Fruit fly (Drosophila melanogaster) whole organism, embryonic: ENCODE data around the gene Argk1.
A peak's percentile ranks its signal among the peaks of the same experiment; 100 is the strongest.

Source experiments
- Asciz ChIP-seq: fragments of 200-800 bp; sonication (Bioruptor generic); optimal IDR thresholded peaks from 2 replicates; lab custom pipeline; 2017; ENCODE audit warnings: missing biosample characterization, mild to moderate bottlenecking, missing genetic modification characterization, missing genetic modification reagents
- Atf3 ChIP-seq: fragments of 200-800 bp; sonication (Bioruptor generic); optimal IDR thresholded peaks from 3 replicates; lab custom pipeline; 2016; ENCODE audit warnings: missing biosample characterization, missing genetic modification characterization
- Bdp1 ChIP-seq: fragments of 200-800 bp; sonication (Bioruptor generic); optimal IDR thresholded peaks from 3 replicates; lab custom pipeline; 2016; ENCODE audit warnings: missing biosample characterization, missing genetic modification characterization
- CG11093 ChIP-seq: fragments of 200-800 bp; sonication (Bioruptor generic); IDR thresholded peaks from 3 replicates; pipeline ENCODE4 v1.3.6; 2022; ENCODE audit warnings: missing biosample characterization, missing genetic modification characterization
- CG11398 ChIP-seq: fragments of 200-800 bp; sonication (Bioruptor generic); optimal IDR thresholded peaks from 2 replicates; lab custom pipeline; 2016; ENCODE audit warnings: missing biosample characterization, missing genetic modification characterization
- CG11696 ChIP-seq: fragments of 200-800 bp; sonication (Bioruptor generic); IDR thresholded peaks from 2 replicates; pipeline ENCODE4 v1.3.6; 2022; ENCODE audit warnings: missing biosample characterization, missing genetic modification characterization
- CG12236 ChIP-seq: fragments of 200-800 bp; sonication (Bioruptor generic); optimal IDR thresholded peaks from 2 replicates; lab custom pipeline; 2016; ENCODE audit warnings: missing biosample characterization, missing genetic modification characterization
- CG12659 ChIP-seq: fragments of 200-800 bp; sonication (Bioruptor generic); optimal IDR thresholded peaks from 3 replicates; lab custom pipeline; 2017; ENCODE audit warnings: mild to moderate bottlenecking, missing biosample characterization, missing genetic modification reagents, missing genetic modification characterization
- CG12942 ChIP-seq: fragments of 200-800 bp; sonication (Bioruptor generic); optimal IDR thresholded peaks from 3 replicates; lab custom pipeline; 2016; ENCODE audit warnings: missing biosample characterization, missing genetic modification characterization
- CG13296 ChIP-seq: fragments of 200-800 bp; sonication (Bioruptor generic); optimal IDR thresholded peaks from 3 replicates; lab custom pipeline; 2018; ENCODE audit warnings: missing biosample characterization, mild to moderate bottlenecking, missing genetic modification characterization
- CG1602 ChIP-seq: fragments of 200-800 bp; sonication (Bioruptor generic); optimal IDR thresholded peaks from 3 replicates; lab custom pipeline; 2016; ENCODE audit warnings: missing biosample characterization, missing genetic modification characterization
- CG16779 ChIP-seq: fragments of 200-800 bp; sonication (Bioruptor generic); IDR thresholded peaks from 2 replicates; pipeline ENCODE4 v1.3.6; 2022; ENCODE audit warnings: missing biosample characterization, missing genetic modification characterization
- CG16863 ChIP-seq: fragments of 200-800 bp; sonication (Bioruptor generic); optimal IDR thresholded peaks from 3 replicates; lab custom pipeline; 2016; ENCODE audit warnings: missing biosample characterization, missing genetic modification characterization
- CG17829 ChIP-seq: fragments of 200-800 bp; optimal IDR thresholded peaks from 2 replicates; lab custom pipeline; 2019; ENCODE audit warnings: missing biosample characterization, mild to moderate bottlenecking, missing genetic modification characterization, moderate library complexity
- CG17912 ChIP-seq: fragments of 200-800 bp; sonication (Bioruptor generic); optimal IDR thresholded peaks from 2 replicates; lab custom pipeline; 2018; ENCODE audit warnings: missing biosample characterization, mild to moderate bottlenecking, missing genetic modification characterization
- CG18262 ChIP-seq: fragments of 200-800 bp; optimal IDR thresholded peaks from 3 replicates; lab custom pipeline; 2019; ENCODE audit warnings: missing biosample characterization, mild to moderate bottlenecking, missing genetic modification characterization, moderate library complexity
- CG3065 ChIP-seq: fragments of 200-800 bp; sonication (Bioruptor generic); optimal IDR thresholded peaks from 2 replicates; lab custom pipeline; 2016; ENCODE audit warnings: missing biosample characterization, missing genetic modification characterization
- CG4282 ChIP-seq: fragments of 200-800 bp; sonication (Bioruptor generic); optimal IDR thresholded peaks from 2 replicates; lab custom pipeline; 2016; ENCODE audit warnings: missing biosample characterization, missing genetic modification characterization
- CG4328 ChIP-seq: fragments of 200-800 bp; sonication (Bioruptor generic); optimal IDR thresholded peaks from 3 replicates; lab custom pipeline; 2017; ENCODE audit warnings: missing biosample characterization, missing genetic modification reagents, missing genetic modification characterization
- CG4424 ChIP-seq: fragments of 200-800 bp; sonication (Bioruptor generic); optimal IDR thresholded peaks from 3 replicates; lab custom pipeline; 2016; ENCODE audit warnings: missing biosample characterization, missing genetic modification characterization
- CG7271 ChIP-seq: fragments of 200-800 bp; sonication (Bioruptor generic); optimal IDR thresholded peaks from 2 replicates; lab custom pipeline; 2018; ENCODE audit warnings: missing biosample characterization, mild to moderate bottlenecking, missing genetic modification characterization, moderate library complexity
- CG8089 ChIP-seq: fragments of 200-800 bp; sonication (Bioruptor generic); optimal IDR thresholded peaks from 3 replicates; lab custom pipeline; 2016; ENCODE audit warnings: missing biosample characterization, missing genetic modification characterization
- CG8924 ChIP-seq: fragments of 200-800 bp; optimal IDR thresholded peaks from 3 replicates; lab custom pipeline; 2019; ENCODE audit warnings: missing biosample characterization, mild to moderate bottlenecking, missing genetic modification characterization, moderate library complexity
- CG9609 ChIP-seq: fragments of 200-800 bp; sonication (Bioruptor generic); optimal IDR thresholded peaks from 3 replicates; lab custom pipeline; 2016; ENCODE audit warnings: missing biosample characterization, missing genetic modification characterization
- Dip3 ChIP-seq: fragments of 200-800 bp; sonication (Bioruptor generic); optimal IDR thresholded peaks from 3 replicates; lab custom pipeline; 2016; ENCODE audit warnings: missing biosample characterization, missing genetic modification characterization
- Dp ChIP-seq: fragments of 200-800 bp; sonication (Bioruptor generic); optimal IDR thresholded peaks from 2 replicates; lab custom pipeline; 2018; ENCODE audit warnings: missing biosample characterization, mild to moderate bottlenecking, missing genetic modification characterization, moderate library complexity
- Kr ChIP-seq: fragments of 200-800 bp; sonication (Bioruptor generic); optimal IDR thresholded peaks from 2 replicates; lab custom pipeline; 2017; ENCODE audit warnings: missing biosample characterization, mild to moderate bottlenecking, missing genetic modification characterization
- NC2α ChIP-seq: fragments of 200-800 bp; sonication (Bioruptor generic); optimal IDR thresholded peaks from 2 replicates; lab custom pipeline; 2016; ENCODE audit warnings: missing biosample characterization, missing genetic modification characterization
- NK7.1 ChIP-seq: fragments of 200-800 bp; sonication (Bioruptor generic); optimal IDR thresholded peaks from 3 replicates; lab custom pipeline; 2016; ENCODE audit warnings: missing biosample characterization, missing genetic modification characterization
- abd-A ChIP-seq: fragments of 200-800 bp; sonication (Bioruptor generic); optimal IDR thresholded peaks from 3 replicates; lab custom pipeline; 2019; ENCODE audit warnings: missing biosample characterization, mild to moderate bottlenecking, missing genetic modification characterization, moderate library complexity
- aop ChIP-seq: fragments of 200-800 bp; sonication (Bioruptor generic); IDR thresholded peaks from 2 replicates; pipeline ENCODE4 v1.3.6; 2022; ENCODE audit warnings: missing biosample characterization, missing genetic modification characterization
- ara ChIP-seq: fragments of 200-800 bp; sonication (Bioruptor generic); IDR thresholded peaks from 2 replicates; pipeline ENCODE4 v1.3.6; 2022; ENCODE audit warnings: missing biosample characterization, missing genetic modification characterization
- bigmax ChIP-seq: fragments of 200-800 bp; sonication (Bioruptor generic); optimal IDR thresholded peaks from 2 replicates; lab custom pipeline; 2018; ENCODE audit warnings: missing biosample characterization, mild to moderate bottlenecking, missing genetic modification characterization
- dm ChIP-seq: fragments of 200-800 bp; sonication (Bioruptor generic); optimal IDR thresholded peaks from 3 replicates; lab custom pipeline; 2016; ENCODE audit warnings: missing biosample characterization, missing genetic modification characterization
- dpn ChIP-seq, 2 experiments: fragments of 200-800 bp; sonication (Bioruptor generic); optimal IDR thresholded peaks; 3 replicates each; lab custom pipeline; 2016; ENCODE audit warnings: missing biosample characterization in 2 of 2, missing genetic modification characterization in 2 of 2
- fru ChIP-seq: fragments of >200 bp; optimal IDR thresholded peaks from 2 replicates; lab custom pipeline; 2017
- gce ChIP-seq: fragments of 200-800 bp; sonication (Bioruptor generic); IDR thresholded peaks from 3 replicates; pipeline ENCODE4 v1.3.6; 2022; ENCODE audit warnings: missing biosample characterization, missing genetic modification characterization
- gcm ChIP-seq: fragments of 200-800 bp; sonication (Bioruptor generic); optimal IDR thresholded peaks from 2 replicates; lab custom pipeline; 2019; ENCODE audit warnings: missing biosample characterization, mild to moderate bottlenecking, missing genetic modification characterization, moderate library complexity
- gem ChIP-seq: fragments of 200-800 bp; sonication (Bioruptor generic); optimal IDR thresholded peaks from 2 replicates; lab custom pipeline; 2019; ENCODE audit warnings: missing biosample characterization, mild to moderate bottlenecking, missing genetic modification characterization, moderate library complexity
- grau ChIP-seq: fragments of 200-800 bp; optimal IDR thresholded peaks from 3 replicates; lab custom pipeline; 2019; ENCODE audit warnings: missing biosample characterization, mild to moderate bottlenecking, missing genetic modification characterization, moderate library complexity
- ham ChIP-seq: fragments of 200-800 bp; sonication (Bioruptor generic); IDR thresholded peaks from 2 replicates; pipeline ENCODE4 v1.3.6; 2022; ENCODE audit warnings: missing biosample characterization, missing genetic modification characterization
- ind ChIP-seq: fragments of 200-800 bp; sonication (Bioruptor generic); optimal IDR thresholded peaks from 3 replicates; lab custom pipeline; 2016; ENCODE audit warnings: missing biosample characterization, missing genetic modification characterization
- kay ChIP-seq: fragments of 200-800 bp; sonication (Bioruptor generic); optimal IDR thresholded peaks from 2 replicates; lab custom pipeline; 2016; ENCODE audit warnings: missing biosample characterization, missing genetic modification characterization
- p53 ChIP-seq: fragments of 200-800 bp; sonication (Bioruptor generic); optimal IDR thresholded peaks from 2 replicates; lab custom pipeline; 2016; ENCODE audit warnings: missing biosample characterization, missing genetic modification characterization
- phol ChIP-seq: fragments of 200-800 bp; sonication (Bioruptor generic); optimal IDR thresholded peaks from 3 replicates; lab custom pipeline; 2018; ENCODE audit warnings: missing biosample characterization, mild to moderate bottlenecking, missing genetic modification characterization, moderate library complexity
- ro ChIP-seq: fragments of 200-800 bp; sonication (Bioruptor generic); IDR thresholded peaks from 2 replicates; pipeline ENCODE4 v1.3.6; 2022; ENCODE audit warnings: missing biosample characterization, missing genetic modification characterization
- row ChIP-seq: fragments of 200-800 bp; sonication (Bioruptor generic); IDR thresholded peaks from 3 replicates; pipeline ENCODE4 v1.3.6; 2022; ENCODE audit warnings: missing biosample characterization, missing genetic modification characterization
- tap ChIP-seq: fragments of 200-800 bp; optimal IDR thresholded peaks from 3 replicates; lab custom pipeline; 2019; ENCODE audit warnings: missing biosample characterization, mild to moderate bottlenecking, missing genetic modification characterization, moderate library complexity
- trem ChIP-seq: fragments of 200-800 bp; optimal IDR thresholded peaks from 3 replicates; lab custom pipeline; 2019; ENCODE audit warnings: missing biosample characterization, mild to moderate bottlenecking, missing genetic modification characterization, moderate library complexity
- trh ChIP-seq: fragments of 200-800 bp; sonication (Bioruptor generic); optimal IDR thresholded peaks from 2 replicates; lab custom pipeline; 2016; ENCODE audit warnings: missing biosample characterization, missing genetic modification characterization
- vfl ChIP-seq: fragments of 200-800 bp; sonication (Bioruptor generic); optimal IDR thresholded peaks from 2 replicates; lab custom pipeline; 2016; ENCODE audit warnings: missing biosample characterization, missing genetic modification characterization
- zen2 ChIP-seq: fragments of 200-800 bp; sonication (Bioruptor generic); IDR thresholded peaks from 3 replicates; pipeline ENCODE4 v1.3.6; 2022; ENCODE audit warnings: missing biosample characterization, missing genetic modification characterization; ENCODE audit not compliant: partially characterized antibody

Argk1 gene

dm6 chr3L:9033999-9034626 lies 31.7 kb downstream of the Argk1 start (continued):
- TF ChIP-seq CG17829 (tag; lab: Kevin White, UChicago) = peak; percentile 77
- peak; percentile 78 for TF ChIP-seq trem (tag; lab: Kevin White, UChicago)
- no peak for TF ChIP-seq CG17912 (GFP tag; lab: Kevin White, UChicago)
- no peak for TF ChIP-seq CG4282
- peak; percentile 45 for TF ChIP-seq CG8924
- TF ChIP-seq ham (GFP tag; lab: Robert Waterston, UW) = no peak
- peak; percentile 23; the same call in 1 of the 2 replicates for TF ChIP-seq ro (GFP tag; lab: Robert Waterston, UW)
- TF ChIP-seq CG13296 = no peak
- TF ChIP-seq Kr (GFP tag; lab: Kevin White, UChicago) = no peak
- no peak for TF ChIP-seq kay (GFP tag; lab: Kevin White, UChicago)
- no peak for TF ChIP-seq vfl (GFP tag; lab: Kevin White, UChicago)
- TF ChIP-seq grau (tag; lab: Kevin White, UChicago) = peak; percentile 41
- TF ChIP-seq CG9609 (GFP tag; lab: Kevin White, UChicago) = peak; percentile 12
- no peak for TF ChIP-seq aop
- no peak for TF ChIP-seq NK7.1 (GFP tag; lab: Kevin White, UChicago)
- TF ChIP-seq gcm (GFP tag; lab: Kevin White, UChicago) = no peak
- no peak for TF ChIP-seq Dp
- no peak for TF ChIP-seq bigmax (GFP tag; lab: Kevin White, UChicago)
- no peak for TF ChIP-seq abd-A (tag; lab: Kevin White, UChicago)
- 0 out of 2 replicates have a peak, but pooled peaks have one; percentile 15 for TF ChIP-seq CG11696 (GFP tag; lab: Robert Waterston, UW)
- TF ChIP-seq CG8089 (GFP tag; lab: Kevin White, UChicago) = peak; percentile 42
- no peak for TF ChIP-seq CG12236 (GFP tag; lab: Kevin White, UChicago)
- TF ChIP-seq CG1602 (GFP tag; lab: Kevin White, UChicago) = peak; percentile 44
- TF ChIP-seq CG18262 = peak; percentile 82
- TF ChIP-seq dpn (GFP tag; optimal IDR thresholded peaks at IDR 0.05; lab: Kevin White, UChicago) = peak; percentile 23 to 25
- TF ChIP-seq row (GFP tag; lab: Robert Waterston, UW) = peak; percentile 70
- TF ChIP-seq CG16779 = no peak
- no peak for TF ChIP-seq zen2 (GFP tag; lab: Robert Waterston, UW)
- peak; percentile 87 for TF ChIP-seq phol (tag; lab: Kevin White, UChicago)
- TF ChIP-seq CG11093 (GFP tag; lab: Robert Waterston, UW) = peak; percentile 68; the same call in 2 of the 3 replicates
- TF ChIP-seq NC2α (GFP tag; lab: Kevin White, UChicago) = no peak
- TF ChIP-seq CG16863 (GFP tag; lab: Kevin White, UChicago) = peak; percentile 59
- TF ChIP-seq CG12942 (GFP tag; lab: Kevin White, UChicago) = no peak
- peak; percentile 63 for TF ChIP-seq ind (GFP tag; lab: Kevin White, UChicago)
- TF ChIP-seq Asciz = peak; percentile 67
- TF ChIP-seq CG11398 = peak; percentile 5
- peak; percentile 74 for TF ChIP-seq tap (tag; lab: Kevin White, UChicago)
- no peak for TF ChIP-seq p53
- peak; percentile 87 for TF ChIP-seq CG7271 (tag; lab: Kevin White, UChicago)
- TF ChIP-seq CG12659 = no peak
- peak; percentile 28 for TF ChIP-seq Atf3
- TF ChIP-seq Bdp1 = no peak
- TF ChIP-seq CG4328 (GFP tag; lab: Kevin White, UChicago) = peak; percentile 24
- TF ChIP-seq fru (lab: Kevin White, UChicago) = no peak
- peak; percentile 81 for TF ChIP-seq gce (GFP tag; lab: Robert Waterston, UW)
- no peak for TF ChIP-seq dm (GFP tag; lab: Kevin White, UChicago)
- TF ChIP-seq gem (tag; lab: Kevin White, UChicago) = peak; percentile 30
- TF ChIP-seq Dip3 (GFP tag; lab: Kevin White, UChicago) = no peak
- peak; percentile 90 for TF ChIP-seq ara (GFP tag; lab: Robert Waterston, UW)
- TF ChIP-seq CG4424 (GFP tag; lab: Kevin White, UChicago) = peak; percentile 83
- TF ChIP-seq CG3065 (GFP tag; lab: Kevin White, UChicago) = no peak
- TF ChIP-seq trh (GFP tag; lab: Kevin White, UChicago) = peak; percentile 7
